Worm (Caenorhabditis elegans) whole organism, L2 larva: Measurements from ENCODE around the gene slc-36.1.

Source experiments
- C34F6.9 ChIP-seq: fragments of 150-350 bp; optimal IDR thresholded peaks from 2 replicates; lab custom pipeline; 2014; ENCODE audit warnings: missing biosample characterization, missing genetic modification characterization
- R02D3.7 ChIP-seq: fragments of 150-350 bp; optimal IDR thresholded peaks from 2 replicates; lab custom pipeline; 2014; ENCODE audit warnings: missing biosample characterization, missing genetic modification characterization
- Y55F3AM.14 ChIP-seq: fragments of 200-800 bp; sonication (Bioruptor generic); optimal IDR thresholded peaks from 2 replicates; lab custom pipeline; 2018; ENCODE audit warnings: mild to moderate bottlenecking, missing genetic modification characterization, missing compliant biosample characterization
- ZK546.5 ChIP-seq: sonication (generic microtip); optimal IDR thresholded peaks from 2 replicates; lab custom pipeline; 2017; ENCODE audit warnings: missing biosample characterization, missing genetic modification characterization
- ceh-16 ChIP-seq: fragments of 150-350 bp; optimal IDR thresholded peaks from 2 replicates; lab custom pipeline; 2014; ENCODE audit warnings: missing biosample characterization, missing genetic modification characterization
- ceh-82 ChIP-seq: fragments of 150-350 bp; optimal IDR thresholded peaks from 2 replicates; lab custom pipeline; 2014; ENCODE audit warnings: missing biosample characterization, missing genetic modification characterization
- crh-2 ChIP-seq: sonication (generic microtip); optimal IDR thresholded peaks from 2 replicates; lab custom pipeline; 2017; ENCODE audit warnings: missing biosample characterization, missing genetic modification characterization
- egl-27 ChIP-seq: sonication (generic microtip); optimal IDR thresholded peaks from 3 replicates; lab custom pipeline; 2017; ENCODE audit warnings: missing biosample characterization, missing genetic modification reagents, missing genetic modification characterization
- elt-1 ChIP-seq: fragments of 150-350 bp; optimal IDR thresholded peaks from 2 replicates; lab custom pipeline; 2014; ENCODE audit warnings: missing biosample characterization, missing genetic modification characterization
- elt-3 ChIP-seq: sonication (generic microtip); optimal IDR thresholded peaks from 2 replicates; lab custom pipeline; 2017; ENCODE audit warnings: missing biosample characterization, missing genetic modification characterization
- fos-1 ChIP-seq: fragments of 150-350 bp; optimal IDR thresholded peaks from 2 replicates; lab custom pipeline; 2014; ENCODE audit warnings: missing biosample characterization, missing genetic modification characterization
- lin-11 ChIP-seq: fragments of 150-350 bp; sonication (generic microtip); optimal IDR thresholded peaks from 2 replicates; lab custom pipeline; 2014; ENCODE audit warnings: missing biosample characterization, missing genetic modification characterization, inconsistent platforms, mixed read lengths
- lin-13 ChIP-seq: fragments of 150-350 bp; optimal IDR thresholded peaks from 2 replicates; lab custom pipeline; 2014; ENCODE audit warnings: missing biosample characterization, missing genetic modification reagents, missing genetic modification characterization
- lsy-2 ChIP-seq, 2 experiments: fragments of 150-350 bp in 1 of 2; sonication (generic microtip) in 1 of 2; optimal IDR thresholded peaks; 2 replicates each; lab custom pipeline; 2014 to 2017; ENCODE audit warnings: missing biosample characterization in 2 of 2, missing genetic modification characterization in 2 of 2
- mab-5 ChIP-seq: fragments of 150-350 bp; optimal IDR thresholded peaks from 2 replicates; lab custom pipeline; 2014; ENCODE audit warnings: missing biosample characterization, missing genetic modification characterization
- mbf-1 ChIP-seq: sonication (generic microtip); optimal IDR thresholded peaks from 2 replicates; lab custom pipeline; 2017; ENCODE audit warnings: missing biosample characterization, missing genetic modification characterization
- mdl-1 ChIP-seq, 2 experiments: fragments of 150-350 bp in 1 of 2; sonication (generic microtip) in 1 of 2; optimal IDR thresholded peaks; 2 replicates each; lab custom pipeline; 2017; ENCODE audit warnings: missing biosample characterization in 2 of 2, missing genetic modification characterization in 2 of 2
- nhr-10 ChIP-seq: sonication (generic microtip); optimal IDR thresholded peaks from 2 replicates; lab custom pipeline; 2017; ENCODE audit warnings: missing biosample characterization, missing genetic modification characterization
- nhr-11 ChIP-seq: fragments of 150-350 bp; optimal IDR thresholded peaks from 2 replicates; lab custom pipeline; 2014; ENCODE audit warnings: missing biosample characterization, missing genetic modification characterization
- nhr-12 ChIP-seq: fragments of 150-350 bp; optimal IDR thresholded peaks from 2 replicates; lab custom pipeline; 2014; ENCODE audit warnings: missing biosample characterization, missing genetic modification characterization
- nhr-129 ChIP-seq: fragments of 150-350 bp; optimal IDR thresholded peaks from 2 replicates; lab custom pipeline; 2014; ENCODE audit warnings: missing biosample characterization, missing genetic modification characterization
- nhr-21 ChIP-seq: fragments of 150-350 bp; optimal IDR thresholded peaks from 2 replicates; lab custom pipeline; 2014; ENCODE audit warnings: missing biosample characterization, missing genetic modification characterization
- nhr-23 ChIP-seq: fragments of 150-350 bp; optimal IDR thresholded peaks from 2 replicates; lab custom pipeline; 2014; ENCODE audit warnings: missing biosample characterization, missing genetic modification reagents, missing genetic modification characterization
- nhr-237 ChIP-seq: fragments of 150-350 bp; optimal IDR thresholded peaks from 2 replicates; lab custom pipeline; 2014; ENCODE audit warnings: missing biosample characterization, missing genetic modification characterization
- nhr-25 ChIP-seq: fragments of 150-350 bp; sonication (generic microtip); optimal IDR thresholded peaks from 3 replicates; lab custom pipeline; 2014; ENCODE audit warnings: missing biosample characterization, missing genetic modification characterization
- nhr-6 ChIP-seq: fragments of 150-350 bp; optimal IDR thresholded peaks from 2 replicates; lab custom pipeline; 2014; ENCODE audit warnings: missing biosample characterization, missing genetic modification characterization
- sem-4 ChIP-seq: fragments of 150-350 bp; optimal IDR thresholded peaks from 2 replicates; lab custom pipeline; 2014; ENCODE audit warnings: missing biosample characterization, missing genetic modification reagents, missing genetic modification characterization
- skn-1 ChIP-seq: sonication (generic microtip); optimal IDR thresholded peaks from 2 replicates; lab custom pipeline; 2017; ENCODE audit warnings: missing biosample characterization, missing genetic modification characterization
- sma-3 ChIP-seq: sonication (generic microtip); optimal IDR thresholded peaks from 2 replicates; lab custom pipeline; 2016; ENCODE audit warnings: missing genetic modification reagents, missing genetic modification characterization, missing compliant biosample characterization
- sma-9 ChIP-seq, 2 experiments: fragments of 150-350 bp in 1 of 2; sonication (generic microtip) in 1 of 2; optimal IDR thresholded peaks; 2 replicates each; lab custom pipeline; 2014 to 2016; ENCODE audit warnings: missing genetic modification characterization in 2 of 2, mild to moderate bottlenecking in 1 of 2, missing biosample characterization in 1 of 2, missing compliant biosample characterization in 1 of 2, missing genetic modification reagents in 1 of 2, moderate library complexity in 1 of 2
- unc-39 ChIP-seq: fragments of 150-350 bp; optimal IDR thresholded peaks from 2 replicates; lab custom pipeline; 2014; ENCODE audit warnings: missing biosample characterization, missing genetic modification characterization
- unc-55 ChIP-seq: fragments of 150-350 bp; sonication (generic microtip); optimal IDR thresholded peaks from 3 replicates; lab custom pipeline; 2014; ENCODE audit warnings: missing biosample characterization, missing genetic modification reagents, missing genetic modification characterization
- unc-62 ChIP-seq: fragments of 150-350 bp; optimal IDR thresholded peaks from 2 replicates; lab custom pipeline; 2014; ENCODE audit warnings: missing biosample characterization, missing genetic modification reagents, missing genetic modification characterization
- ztf-11 ChIP-seq: sonication (generic microtip); optimal IDR thresholded peaks from 2 replicates; lab custom pipeline; 2017; ENCODE audit warnings: missing biosample characterization, missing genetic modification characterization
- ztf-4 ChIP-seq: fragments of 150-350 bp; optimal IDR thresholded peaks from 2 replicates; lab custom pipeline; 2014; ENCODE audit warnings: missing biosample characterization, missing genetic modification characterization

slc-36.1 gene

DNA sequence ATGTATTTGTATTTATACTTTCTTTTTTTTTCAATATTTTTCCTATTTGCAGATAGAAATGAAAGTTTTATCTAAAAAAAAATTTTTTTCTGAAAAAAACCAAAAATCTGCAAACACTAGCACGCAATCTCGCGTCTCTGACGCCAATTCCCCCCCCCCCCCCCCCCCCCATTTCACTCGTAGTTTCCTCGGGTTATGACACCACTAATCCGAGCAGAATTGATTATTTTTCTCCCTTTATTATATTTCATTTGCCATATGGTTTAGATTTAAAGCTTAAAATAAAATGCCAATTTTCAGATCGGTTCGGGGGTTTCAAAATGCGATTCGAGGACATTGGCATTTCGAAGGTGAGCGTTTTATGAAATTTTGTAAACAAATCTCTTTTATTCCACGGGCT lies 39.5 kb downstream of the slc-36.1 start, which contains the start of gene mtm-6:
mtm-6 (plus strand) TSS at position 301 of the 400 bp plus-strand sequence.
- TF ChIP-seq ceh-82 (tag; lab: Kevin White, UChicago), result no peak
- no peak for TF ChIP-seq ceh-16 (tag; lab: Kevin White, UChicago)

- TF ChIP-seq sma-9 (GFP tag; optimal IDR thresholded peaks at IDR 0.05; lab: Kevin White, UChicago) (peak; percentile 29), sma-9 (tag; optimal IDR thresholded peaks at IDR 0.05; lab: Kevin White, UChicago) (no peak), nhr-11 (tag; lab: Kevin White, UChicago) (no peak), unc-55 (GFP tag; lab: Kevin White, UChicago) (peak; percentile 70), sma-3 (GFP tag; lab: Kevin White, UChicago) (no peak)
- TF ChIP-seq, all 48 proteins: peak for 2
Observed at ce11 chrIII:13347782-13348327, 40.6 kb downstream of the slc-36.1 start.

ce11 chrIII:13348891-13349290 lies 41.6 kb downstream of the slc-36.1 start:
- TF ChIP-seq unc-39 (tag; lab: Kevin White, UChicago) (no peak), nhr-11 (tag; lab: Kevin White, UChicago) (no peak), Y55F3AM.14 (GFP tag; lab: Kevin White, UChicago) (no peak), nhr-10 (tag; lab: Kevin White, UChicago) (no peak), nhr-6 (tag; lab: Kevin White, UChicago) (no peak), mab-5 (tag; lab: Kevin White, UChicago) (no peak), sem-4 (tag; lab: Kevin White, UChicago) (no peak), lin-13 (GFP tag; lab: Kevin White, UChicago) (no peak)

- TF ChIP-seq nhr-23 (tag; lab: Kevin White, UChicago), result no peak
- TF ChIP-seq lsy-2 (tag; optimal IDR thresholded peaks at IDR 0.05; lab: Kevin White, UChicago), result peak in 1 of 2 experiments; percentile 47
- TF ChIP-seq unc-39 (tag; lab: Kevin White, UChicago), result no peak
- no peak for TF ChIP-seq ztf-11
- peak; percentile 76 for TF ChIP-seq crh-2 (tag; lab: Kevin White, UChicago)
- TF ChIP-seq unc-55 (GFP tag; lab: Kevin White, UChicago), result peak; percentile 4
Observed at ce11 chrIII:13350964-13351363, 43.7 kb downstream of the slc-36.1 start.

ce11 chrIII:13359256-13359655 lies 52.0 kb downstream of the slc-36.1 start, which contains the start of gene F53A2.9:
Gene F53A2.9, minus strand, starts transcription at chrIII:13359356.
- TF ChIP-seq elt-1 (tag; lab: Kevin White, UChicago), result no peak
- no peak for TF ChIP-seq nhr-12 (tag; lab: Kevin White, UChicago)
- no peak for TF ChIP-seq ZK546.5
- TF ChIP-seq ceh-82 (tag; lab: Kevin White, UChicago), result no peak
- no peak for TF ChIP-seq ztf-4 (tag; lab: Kevin White, UChicago)
- no peak for TF ChIP-seq unc-39 (tag; lab: Kevin White, UChicago)
- TF ChIP-seq egl-27, result no peak
- TF ChIP-seq C34F6.9, result no peak
- TF ChIP-seq elt-3 (tag; lab: Kevin White, UChicago), result no peak
- no peak for TF ChIP-seq unc-62 (GFP tag; lab: Kevin White, UChicago)
- no peak for TF ChIP-seq nhr-11 (tag; lab: Kevin White, UChicago)
- TF ChIP-seq sma-3 (GFP tag; lab: Kevin White, UChicago), result no peak
- TF ChIP-seq nhr-237 (tag; lab: Kevin White, UChicago), result no peak
- no peak for TF ChIP-seq ceh-16 (tag; lab: Kevin White, UChicago)

ce11 chrIII:13359847-13360246 lies 52.5 kb downstream of the slc-36.1 start:
- TF ChIP-seq fos-1 (tag; lab: Kevin White, UChicago), result peak; percentile 99
- TF ChIP-seq crh-2 (tag; lab: Kevin White, UChicago), result peak; percentile 25
- peak; percentile 59 for TF ChIP-seq unc-55 (GFP tag; lab: Kevin White, UChicago)
- peak; percentile 86 for TF ChIP-seq C34F6.9
- peak; percentile 56 for TF ChIP-seq nhr-25
- TF ChIP-seq mbf-1, result no peak
- TF ChIP-seq nhr-129 (tag; lab: Kevin White, UChicago), result peak; percentile 74
- no peak for TF ChIP-seq elt-3 (tag; lab: Kevin White, UChicago)
- peak in 1 of 2 experiments; percentile 65 for TF ChIP-seq lsy-2 (tag; optimal IDR thresholded peaks at IDR 0.05; lab: Kevin White, UChicago)
- TF ChIP-seq nhr-12 (tag; lab: Kevin White, UChicago), result no peak
- no peak for TF ChIP-seq R02D3.7
- TF ChIP-seq mdl-1 (tag; optimal IDR thresholded peaks at IDR 0.05; lab: Kevin White, UChicago), result peak; percentile 5 to 23
- no peak for TF ChIP-seq sma-3 (GFP tag; lab: Kevin White, UChicago)
- peak; percentile 32 for TF ChIP-seq nhr-21 (tag; lab: Kevin White, UChicago)
- no peak for TF ChIP-seq skn-1 (tag; lab: Kevin White, UChicago)
- no peak for TF ChIP-seq elt-1 (tag; lab: Kevin White, UChicago)
- peak; percentile 21 for TF ChIP-seq lin-11
- peak; percentile 16 for TF ChIP-seq lin-13 (GFP tag; lab: Kevin White, UChicago)
- TF ChIP-seq sma-9 (GFP tag; optimal IDR thresholded peaks at IDR 0.05; lab: Kevin White, UChicago), result peak; percentile 37
- no peak for TF ChIP-seq sma-9 (tag; optimal IDR thresholded peaks at IDR 0.05; lab: Kevin White, UChicago)
